Fruit fly (Drosophila melanogaster) whole organism, prepupa: ENCODE results near the gene CG12766.

Experiments
- CG10631 ChIP-seq: fragments of 200-800 bp; sonication (Bioruptor generic); optimal IDR thresholded peaks from 2 replicates; lab custom pipeline; 2016; ENCODE audit warnings: missing biosample characterization, missing genetic modification characterization
- CG10669 ChIP-seq: fragments of 200-800 bp; sonication (Bioruptor generic); optimal IDR thresholded peaks from 3 replicates; lab custom pipeline; 2018; ENCODE audit warnings: missing biosample characterization, mild to moderate bottlenecking, missing genetic modification characterization, moderate library complexity
- CG15336 ChIP-seq: fragments of 200-800 bp; sonication (Bioruptor generic); IDR thresholded peaks from 2 replicates; pipeline ENCODE4 v1.3.6; 2022; ENCODE audit warnings: missing biosample characterization, missing genetic modification characterization
- CG3919 ChIP-seq: fragments of 200-800 bp; sonication (Bioruptor generic); optimal IDR thresholded peaks from 3 replicates; lab custom pipeline; 2016; ENCODE audit warnings: missing biosample characterization, missing genetic modification characterization
- CG9139 ChIP-seq: fragments of 200-800 bp; sonication (Bioruptor generic); optimal IDR thresholded peaks from 3 replicates; lab custom pipeline; 2017; ENCODE audit warnings: missing biosample characterization, mild to moderate bottlenecking, missing genetic modification characterization
- Eip93F ChIP-seq: fragments of 200-800 bp; sonication (Bioruptor generic); optimal IDR thresholded peaks from 2 replicates; lab custom pipeline; 2016; ENCODE audit warnings: missing biosample characterization, mild to moderate bottlenecking, missing genetic modification characterization
- Gug ChIP-seq: fragments of 200-800 bp; sonication (Bioruptor generic); IDR thresholded peaks from 2 replicates; pipeline ENCODE4 v1.3.6; 2022; ENCODE audit warnings: missing biosample characterization, missing genetic modification characterization
- OdsH ChIP-seq: fragments of 200-800 bp; sonication (Bioruptor generic); optimal IDR thresholded peaks from 3 replicates; lab custom pipeline; 2016; ENCODE audit warnings: missing biosample characterization, missing genetic modification characterization
- Smox ChIP-seq: fragments of 200-800 bp; sonication (Bioruptor generic); optimal IDR thresholded peaks from 3 replicates; lab custom pipeline; 2016; ENCODE audit warnings: missing biosample characterization, missing genetic modification characterization
- achi ChIP-seq: fragments of 200-800 bp; sonication (Bioruptor generic); optimal IDR thresholded peaks from 3 replicates; lab custom pipeline; 2016; ENCODE audit warnings: missing biosample characterization, missing genetic modification characterization
- acj6 ChIP-seq: fragments of 200-800 bp; sonication (Bioruptor generic); optimal IDR thresholded peaks from 3 replicates; lab custom pipeline; 2016; ENCODE audit warnings: missing biosample characterization, missing genetic modification characterization
- fd85E ChIP-seq: fragments of 200-800 bp; sonication (Bioruptor generic); optimal IDR thresholded peaks from 3 replicates; lab custom pipeline; 2016; ENCODE audit warnings: missing biosample characterization, missing genetic modification characterization
- lz ChIP-seq: fragments of 200-800 bp; sonication (Bioruptor generic); optimal IDR thresholded peaks from 3 replicates; lab custom pipeline; 2016; ENCODE audit warnings: missing biosample characterization, missing genetic modification characterization

- TF ChIP-seq OdsH (GFP tag; lab: Kevin White, UChicago) (no peak), achi (GFP tag; lab: Kevin White, UChicago) (no peak), Gug (GFP tag; lab: Robert Waterston, UW) (no peak), CG10631 (GFP tag; lab: Kevin White, UChicago) (no peak), CG3919 (GFP tag; lab: Kevin White, UChicago) (no peak), lz (no peak), CG15336 (GFP tag; lab: Robert Waterston, UW) (no peak), fd85E (no peak), CG10669 (GFP tag; lab: Kevin White, UChicago) (no peak), Eip93F (GFP tag; lab: Kevin White, UChicago) (no peak), CG9139 (no peak), Smox (GFP tag; lab: Kevin White, UChicago) (no peak), acj6 (GFP tag; lab: Kevin White, UChicago) (no peak)
Observed at dm6 chr3L:3963979-3964378, 24.1 kb upstream of the CG12766 start.
